Fruit fly (Drosophila melanogaster) S2 (cell line): ENCODE data around the gene CG17129.

Experiments
- CG8478 ChIP-seq: fragments of >200 bp; optimal IDR thresholded peaks from 2 replicates; lab custom pipeline; 2018
- CTCF ChIP-seq, 2 experiments: fragments of >200 bp; optimal IDR thresholded peaks; 2 replicates each; lab custom pipeline; 2018

dm6 chr3L:725527-726191 is 45.5 kb upstream of the CG17129 start:
- TF ChIP-seq CG8478 (no peak), CTCF (optimal IDR thresholded peaks at IDR 0.05; lab: Kevin White, UChicago) (no peak)
